Worm (Caenorhabditis elegans) whole organism, early embryonic: ENCODE data around the gene W05E10.5.

Source experiments
- aly-1 ChIP-seq: sonication (generic microtip); optimal IDR thresholded peaks from 2 replicates; lab custom pipeline; 2016; ENCODE audit warnings: missing genetic modification characterization, missing compliant biosample characterization
- sea-1 ChIP-seq: fragments of 200-800 bp; sonication (Bioruptor generic); conservative IDR thresholded peaks from 2 replicates; pipeline ENCODE4 v1.3.6; 2022; ENCODE audit warnings: missing genetic modification characterization, missing compliant biosample characterization

DNA sequence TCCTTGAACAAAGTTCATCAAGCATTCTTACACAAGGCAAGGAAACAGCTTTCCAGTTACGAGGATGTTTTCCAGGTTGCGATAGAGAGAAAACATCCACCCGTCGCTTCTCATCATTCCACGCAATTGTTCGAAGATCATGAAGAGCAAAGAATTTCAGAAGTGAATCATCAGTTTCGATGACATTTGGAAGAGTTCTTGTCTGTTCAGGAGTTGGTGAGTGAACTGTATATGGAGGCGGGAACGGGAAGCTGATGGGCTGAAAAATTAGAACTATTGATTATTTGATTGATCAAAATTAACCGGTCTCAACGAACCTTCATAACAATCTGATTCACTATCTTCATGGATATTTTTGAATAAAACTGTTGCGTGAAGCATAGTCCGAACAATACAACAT is 36.6 kb upstream of the W05E10.5 start:
- no peak for TF ChIP-seq sea-1 (GFP tag; lab: Robert Waterston, UW)
- TF ChIP-seq aly-1 = no peak
